Fruit fly (Drosophila melanogaster): Measurements from ENCODE around the gene MFS10.

The MFS10 gene

dm6 chrX:13088025-13088805, 40.6 kb upstream of the MFS10 start (continued):
- TF ChIP-seq lilli (GFP tag; optimal IDR thresholded peaks at IDR 0.05) = peak; percentile 14
- peak; percentile 97 for TF ChIP-seq exex (tag; optimal IDR thresholded peaks at IDR 0.05)
- no peak for TF ChIP-seq h (optimal IDR thresholded peaks at IDR 0.05)
- no peak for TF ChIP-seq CG1529 (GFP tag; optimal IDR thresholded peaks at IDR 0.05)
- no peak for TF ChIP-seq nerfin-2 (GFP tag; IDR thresholded peaks at IDR 0.05; ENCODE audit: partially characterized antibody)
- no peak for TF ChIP-seq nom (GFP tag; optimal IDR thresholded peaks at IDR 0.05)
- TF ChIP-seq HLHmδ (GFP tag; optimal IDR thresholded peaks at IDR 0.05) = no peak
- TF ChIP-seq tna (GFP tag; IDR thresholded peaks at IDR 0.05; ENCODE audit: partially characterized antibody) = no peak
- no peak for TF ChIP-seq Gsc (GFP tag; IDR thresholded peaks at IDR 0.05)
- no peak for TF ChIP-seq CG1233 (GFP tag; optimal IDR thresholded peaks at IDR 0.05)
- no peak for TF ChIP-seq CG32767 (GFP tag; IDR thresholded peaks at IDR 0.05)
- TF ChIP-seq Poxn (GFP tag; IDR thresholded peaks at IDR 0.05) = no peak
- TF ChIP-seq CG16863 (GFP tag; optimal IDR thresholded peaks at IDR 0.05) = no peak
- no peak for TF ChIP-seq pan (optimal IDR thresholded peaks at IDR 0.05)
- TF ChIP-seq pan (GFP tag; optimal IDR thresholded peaks at IDR 0.05 in 1 of 2, IDR thresholded peaks at IDR 0.05 in 1 of 2) = peak in 1 of 2 experiments; percentile 6
- 0 out of 4 replicates have a peak, but pooled peaks have one; percentile 16 for TF ChIP-seq chinmo (GFP tag; IDR thresholded peaks at IDR 0.05; ENCODE audit: partially characterized antibody)
- no peak for TF ChIP-seq kay (GFP tag; optimal IDR thresholded peaks at IDR 0.05)
- no peak for TF ChIP-seq ac (GFP tag; optimal IDR thresholded peaks at IDR 0.05)
- no peak for TF ChIP-seq ash1 (GFP tag; optimal IDR thresholded peaks at IDR 0.05)
- no peak for TF ChIP-seq Dad (GFP tag; optimal IDR thresholded peaks at IDR 0.05)
- TF ChIP-seq CG3281 (GFP tag; optimal IDR thresholded peaks at IDR 0.05) = peak; percentile 31
- TF ChIP-seq CG6683 (GFP tag; optimal IDR thresholded peaks at IDR 0.05) = no peak
- TF ChIP-seq CG10366 (GFP tag; IDR thresholded peaks at IDR 0.05) = no peak
- TF ChIP-seq CG17612 (GFP tag; IDR thresholded peaks at IDR 0.05) = no peak
- TF ChIP-seq ranshi (GFP tag; IDR thresholded peaks at IDR 0.05) = no peak
- no peak for TF ChIP-seq Mes4 (GFP tag; optimal IDR thresholded peaks at IDR 0.05)
- no peak for TF ChIP-seq fru (optimal IDR thresholded peaks at IDR 0.05)
- no peak for TF ChIP-seq z (GFP tag; IDR thresholded peaks at IDR 0.05)
- peak; percentile 30 for TF ChIP-seq Hsf (GFP tag; optimal IDR thresholded peaks at IDR 0.05)
- TF ChIP-seq cad (GFP tag; optimal IDR thresholded peaks at IDR 0.05) = no peak
- no peak for TF ChIP-seq CG6813 (GFP tag; optimal IDR thresholded peaks at IDR 0.05)
- TF ChIP-seq CG11560 (tag; IDR thresholded peaks at IDR 0.05) = no peak
- no peak for TF ChIP-seq caup (GFP tag; optimal IDR thresholded peaks at IDR 0.05; ENCODE audit: severe bottlenecking)
- TF ChIP-seq btn (GFP tag; optimal IDR thresholded peaks at IDR 0.05) = no peak
- peak; percentile 26 for TF ChIP-seq Meics (GFP tag; optimal IDR thresholded peaks at IDR 0.05)
- no peak for TF ChIP-seq CG30020 (tag; optimal IDR thresholded peaks at IDR 0.05)
- no peak for TF ChIP-seq CG3838 (GFP tag; optimal IDR thresholded peaks at IDR 0.05)
- TF ChIP-seq zen (tag; optimal IDR thresholded peaks at IDR 0.05) = no peak
- TF ChIP-seq CG12071 (GFP tag; optimal IDR thresholded peaks at IDR 0.05) = peak; percentile 45
- peak; percentile 26 for TF ChIP-seq CG2712 (tag; optimal IDR thresholded peaks at IDR 0.05)
- 0 out of 2 replicates have a peak, but pooled peaks have one; percentile 16 for TF ChIP-seq CG3847 (GFP tag; IDR thresholded peaks at IDR 0.05)
- peak; percentile 31 for TF ChIP-seq org-1 (GFP tag; optimal IDR thresholded peaks at IDR 0.05)
- no peak for TF ChIP-seq CG12299 (tag; optimal IDR thresholded peaks at IDR 0.05)
- no peak for TF ChIP-seq maf-S (GFP tag; optimal IDR thresholded peaks at IDR 0.05)
- no peak for TF ChIP-seq Dek (tag; optimal IDR thresholded peaks at IDR 0.05)
- TF ChIP-seq CG14050 (GFP tag; IDR thresholded peaks at IDR 0.05) = no peak
- TF ChIP-seq Sin3A (optimal IDR thresholded peaks at IDR 0.05) = no peak
- TF ChIP-seq CG2202 (tag; optimal IDR thresholded peaks at IDR 0.05) = peak; percentile 3
- no peak for TF ChIP-seq CG17568 (GFP tag; optimal IDR thresholded peaks at IDR 0.05)
- TF ChIP-seq CG15696 (tag; optimal IDR thresholded peaks at IDR 0.05) = peak; percentile 1
- no peak for TF ChIP-seq Nf-YC (tag; optimal IDR thresholded peaks at IDR 0.05)

All from whole organism, embryonic.